Worm (Caenorhabditis elegans): ENCODE measurements around the gene gars-1.
A peak's percentile ranks its signal among the peaks of the same experiment; 100 is the strongest.

Gene gars-1

DNA sequence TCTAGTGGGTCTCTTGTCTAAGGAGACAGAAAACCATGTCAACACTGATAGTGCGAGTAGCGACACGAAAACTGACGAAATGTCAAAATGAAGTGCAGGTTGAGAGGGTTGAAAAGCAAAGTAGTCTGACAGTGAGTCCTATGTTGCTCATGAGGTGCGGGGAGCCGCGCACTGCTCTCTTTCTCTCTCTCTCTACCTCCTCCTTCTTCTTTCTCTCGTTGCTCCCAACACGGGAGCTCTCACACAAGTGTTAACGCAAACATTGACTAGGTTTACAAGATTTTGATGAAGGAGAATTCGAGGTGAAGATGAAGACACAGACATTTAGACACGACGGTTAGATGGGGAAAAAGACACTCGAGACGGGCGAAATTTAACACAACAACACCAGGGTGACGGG, 34.2 kb downstream of the gars-1 start:
- TF ChIP-seq nhr-6 (tag; optimal IDR thresholded peaks at IDR 0.05) (no peak), skn-1 (tag; optimal IDR thresholded peaks at IDR 0.05) (no peak), blmp-1 (tag; optimal IDR thresholded peaks at IDR 0.05; ENCODE audit: insufficient read depth) (no peak), F13H6.1 (tag; optimal IDR thresholded peaks at IDR 0.05) (peak; percentile 49), nhr-129 (tag; optimal IDR thresholded peaks at IDR 0.05) (peak; percentile 43)

DNA sequence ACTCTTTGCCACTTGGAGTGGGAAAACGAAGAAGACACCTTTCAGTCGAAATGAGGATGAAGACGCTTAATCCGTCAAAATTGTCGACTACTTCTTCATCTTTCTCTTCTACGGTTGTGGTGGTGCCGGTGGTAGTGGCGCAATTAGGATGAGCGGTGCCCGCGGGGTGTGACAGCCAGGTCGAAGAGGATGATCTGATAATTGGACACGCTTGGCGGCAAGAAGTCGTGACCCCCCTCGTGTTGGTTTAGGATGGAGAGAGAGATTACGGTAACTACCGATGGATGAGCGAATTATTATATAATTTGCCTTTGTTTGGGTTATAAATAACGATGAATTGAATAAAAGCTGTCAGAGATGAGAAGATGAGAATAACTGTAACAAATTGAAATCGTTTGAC, 36.4 kb downstream of the gars-1 start:
- TF ChIP-seq zag-1 (tag; optimal IDR thresholded peaks at IDR 0.05) (no peak), peb-1 (tag; optimal IDR thresholded peaks at IDR 0.05) (no peak), Y55F3AM.14 (GFP tag; optimal IDR thresholded peaks at IDR 0.05) (no peak), mab-5 (tag; optimal IDR thresholded peaks at IDR 0.05) (no peak), lsy-2 (tag; optimal IDR thresholded peaks at IDR 0.05) (no peak), gmeb-1 (tag; optimal IDR thresholded peaks at IDR 0.05) (no peak), ama-1 (optimal IDR thresholded peaks at IDR 0.05) (no peak), crh-2 (tag; optimal IDR thresholded peaks at IDR 0.05) (no peak), nhr-6 (tag; optimal IDR thresholded peaks at IDR 0.05) (no peak), unc-62 (GFP tag; optimal IDR thresholded peaks at IDR 0.05) (no peak), nhr-25 (tag; optimal IDR thresholded peaks at IDR 0.05) (no peak), ztf-4 (tag; optimal IDR thresholded peaks at IDR 0.05) (no peak), ztf-1 (GFP tag; conservative IDR thresholded peaks at IDR 0.05) (no peak)

DNA sequence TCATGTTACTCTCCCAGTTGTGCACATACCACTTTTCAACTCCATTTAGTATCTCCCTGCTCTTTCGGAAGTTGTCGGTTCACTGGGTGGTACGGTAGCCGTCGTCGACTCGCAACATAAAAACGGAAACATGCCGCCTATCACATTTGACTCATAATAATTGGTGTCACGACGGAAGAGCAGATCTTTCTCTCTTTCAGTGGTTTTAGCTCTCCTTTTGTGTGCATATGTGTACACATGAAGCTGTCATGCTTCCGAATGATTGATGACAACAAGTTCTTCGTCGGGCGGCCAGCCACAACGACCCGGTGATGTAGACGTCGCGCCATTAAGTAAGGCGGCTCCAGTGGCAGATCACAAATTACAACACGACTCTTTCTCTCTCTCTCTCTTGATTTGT, 37.7 kb downstream of the gars-1 start:
- no peak for TF ChIP-seq elt-3 (tag; optimal IDR thresholded peaks at IDR 0.05)

DNA sequence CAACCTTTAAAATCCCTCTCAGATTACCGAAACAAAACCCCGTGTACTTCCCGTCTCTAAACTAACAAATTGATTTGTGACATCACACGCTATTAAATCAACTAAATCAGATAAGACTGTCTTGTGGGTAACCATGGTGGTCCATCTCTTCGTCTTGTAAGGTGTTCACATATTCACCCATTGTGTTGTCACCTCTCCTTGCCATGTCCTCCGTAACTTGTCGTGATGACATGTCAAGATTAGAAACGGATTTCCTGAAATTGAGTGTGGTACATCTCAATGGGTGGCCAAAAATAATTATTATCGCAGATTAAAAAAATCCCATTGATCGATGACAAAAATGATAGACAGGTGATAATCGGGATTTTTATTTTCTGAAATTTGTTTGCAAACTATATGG, 39.0 kb downstream of the gars-1 start:
- TF ChIP-seq aly-2 (tag; optimal IDR thresholded peaks at IDR 0.05) (no peak), ceh-16 (tag; optimal IDR thresholded peaks at IDR 0.05) (peak; percentile 5)

DNA sequence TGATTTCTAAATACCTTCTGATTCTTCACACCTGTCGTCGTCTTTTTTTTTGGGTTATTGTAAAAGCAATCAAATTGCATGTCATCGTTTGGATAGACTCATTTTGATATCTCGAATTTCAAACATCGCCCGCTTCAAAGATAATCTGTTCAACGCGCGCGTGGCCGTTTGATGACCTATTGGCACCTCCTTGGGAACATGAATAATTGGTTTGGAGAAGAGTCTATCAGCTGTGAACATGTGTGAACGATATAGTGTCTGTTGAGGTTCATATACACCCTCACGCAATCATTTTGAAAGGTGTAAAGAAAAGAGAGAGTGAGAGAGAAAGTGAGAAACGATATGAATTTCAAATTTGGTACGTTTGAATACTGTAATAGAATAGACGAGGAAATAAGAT, 42.8 kb downstream of the gars-1 start:
- TF ChIP-seq elt-3 (tag; optimal IDR thresholded peaks at IDR 0.05) = no peak
- TF ChIP-seq lsy-2 (tag; optimal IDR thresholded peaks at IDR 0.05) = no peak
- no peak for TF ChIP-seq ztf-1 (GFP tag; conservative IDR thresholded peaks at IDR 0.05)
- TF ChIP-seq mdl-1 (tag; optimal IDR thresholded peaks at IDR 0.05) = no peak
- no peak for TF ChIP-seq lin-11 (tag; optimal IDR thresholded peaks at IDR 0.05)
- no peak for TF ChIP-seq sma-9 (GFP tag; optimal IDR thresholded peaks at IDR 0.05)
- TF ChIP-seq sma-9 (tag; optimal IDR thresholded peaks at IDR 0.05) = no peak
- TF ChIP-seq ztf-11 (tag; optimal IDR thresholded peaks at IDR 0.05) = no peak
- no peak for TF ChIP-seq C34F6.9 (tag; optimal IDR thresholded peaks at IDR 0.05)

DNA sequence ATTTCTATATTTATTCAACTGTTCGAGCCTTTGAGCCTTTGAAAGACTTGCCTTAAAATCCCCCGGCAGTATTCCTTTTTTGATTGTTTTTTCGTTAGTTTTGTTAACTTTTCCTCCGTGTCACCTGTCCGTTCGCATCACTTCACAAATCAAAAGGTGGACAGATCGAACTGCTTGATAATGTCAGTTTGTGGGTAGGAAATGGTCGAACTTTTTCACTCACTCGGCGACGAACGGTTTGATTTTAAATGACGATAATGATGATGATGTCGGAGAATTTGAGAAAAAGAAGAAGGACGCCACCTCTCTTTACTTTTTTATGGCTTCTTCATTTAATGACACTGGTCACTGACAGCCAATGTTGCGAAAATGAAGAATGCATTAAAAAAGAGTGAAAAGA, 44.4 kb downstream of the gars-1 start:
- TF ChIP-seq egl-27 (tag; optimal IDR thresholded peaks at IDR 0.05) = no peak
- peak; percentile 89 for TF ChIP-seq ceh-16 (tag; optimal IDR thresholded peaks at IDR 0.05)

DNA sequence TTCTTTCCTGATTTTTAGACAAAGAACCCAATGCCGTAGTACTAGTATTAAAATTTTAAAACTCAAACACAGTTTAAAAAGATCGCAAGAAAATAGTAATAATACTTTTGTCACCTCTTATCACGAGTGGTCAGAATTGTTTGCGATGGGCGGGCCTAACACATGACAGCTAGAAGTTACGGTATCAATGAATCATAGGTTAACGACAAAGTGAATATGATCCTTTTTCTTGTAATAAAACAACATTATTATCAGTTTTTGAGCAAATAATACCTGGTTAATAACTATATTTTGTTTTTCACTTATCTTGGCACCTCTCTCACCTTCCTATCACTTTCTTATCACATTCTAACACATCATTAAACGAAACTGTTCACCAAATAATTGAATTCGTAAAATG, 50.4 kb downstream of the gars-1 start:
- no peak for TF ChIP-seq gmeb-1 (tag; optimal IDR thresholded peaks at IDR 0.05)
- no peak for TF ChIP-seq snpc-4 (tag; optimal IDR thresholded peaks at IDR 0.05)
- no peak for TF ChIP-seq mbf-1 (tag; optimal IDR thresholded peaks at IDR 0.05)
- no peak for TF ChIP-seq dmd-4 (tag; optimal IDR thresholded peaks at IDR 0.05)
- no peak for TF ChIP-seq nhr-12 (tag; optimal IDR thresholded peaks at IDR 0.05)
- peak; percentile 44 for TF ChIP-seq fos-1 (tag; optimal IDR thresholded peaks at IDR 0.05)

DNA sequence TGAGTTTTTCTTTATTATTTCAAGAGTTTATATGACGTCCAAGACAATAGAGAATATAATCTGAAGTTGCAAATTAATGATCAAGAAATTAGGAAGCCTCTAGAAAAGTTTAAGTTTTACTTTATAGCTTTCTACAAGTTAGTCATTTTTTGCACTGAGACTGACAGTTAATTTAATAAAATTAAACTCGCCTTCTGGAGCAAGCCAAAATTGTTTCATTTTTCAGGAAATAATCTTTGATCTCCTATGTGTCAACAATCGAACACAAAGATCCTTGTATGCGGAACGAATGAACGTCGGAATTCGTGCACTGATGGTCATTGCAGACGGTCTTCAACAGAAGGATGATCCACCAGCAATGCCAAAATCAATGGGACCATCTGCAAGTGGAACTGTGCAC, 51.0 kb downstream of the gars-1 start:
- no peak for TF ChIP-seq nhr-23 (tag; optimal IDR thresholded peaks at IDR 0.05)
- TF ChIP-seq Y55F3AM.14 (GFP tag; optimal IDR thresholded peaks at IDR 0.05) = no peak
- no peak for TF ChIP-seq unc-55 (GFP tag; optimal IDR thresholded peaks at IDR 0.05)
- no peak for TF ChIP-seq ZK546.5 (tag; optimal IDR thresholded peaks at IDR 0.05)
- no peak for TF ChIP-seq elt-3 (tag; optimal IDR thresholded peaks at IDR 0.05)
- TF ChIP-seq mdl-1 (tag; optimal IDR thresholded peaks at IDR 0.05) = no peak

All from whole organism, L2 larva.